Worm (Caenorhabditis elegans) whole organism, young adult: ENCODE data around the gene ppm-1.D.

Source experiments
- F52B5.7 ChIP-seq: sonication (generic microtip); optimal IDR thresholded peaks from 2 replicates; lab custom pipeline; 2016; ENCODE audit warnings: mild to moderate bottlenecking, missing genetic modification characterization, missing compliant biosample characterization
- T07F8.4 ChIP-seq: sonication (generic microtip); optimal IDR thresholded peaks from 2 replicates; lab custom pipeline; 2016; ENCODE audit warnings: mild to moderate bottlenecking, missing genetic modification characterization, moderate library complexity, missing compliant biosample characterization
- ceh-79 ChIP-seq: sonication (generic microtip); optimal IDR thresholded peaks from 2 replicates; lab custom pipeline; 2017; ENCODE audit warnings: mild to moderate bottlenecking, missing genetic modification characterization, missing compliant biosample characterization
- dpl-1 ChIP-seq: fragments of 150-350 bp; optimal IDR thresholded peaks from 2 replicates; lab custom pipeline; 2014; ENCODE audit warnings: missing biosample characterization, missing genetic modification reagents, missing genetic modification characterization
- egrh-3 ChIP-seq: fragments of 200-800 bp; sonication (Bioruptor generic); IDR thresholded peaks from 2 replicates; pipeline ENCODE4 v1.3.6; 2022; ENCODE audit warnings: missing genetic modification reagents, missing genetic modification characterization, missing compliant biosample characterization
- hlh-12 ChIP-seq: sonication (generic microtip); optimal IDR thresholded peaks from 2 replicates; lab custom pipeline; 2016; ENCODE audit warnings: missing genetic modification characterization, missing compliant biosample characterization
- mxl-1 ChIP-seq: sonication (generic microtip); optimal IDR thresholded peaks from 2 replicates; lab custom pipeline; 2016; ENCODE audit warnings: missing genetic modification characterization, missing compliant biosample characterization
- nfya-1 ChIP-seq: sonication (generic microtip); optimal IDR thresholded peaks from 2 replicates; lab custom pipeline; 2017; ENCODE audit warnings: antibody characterized with exemption, missing compliant biosample characterization, missing genetic modification characterization, borderline replicate concordance; ENCODE audit not compliant: insufficient read depth
- nhr-27 ChIP-seq: fragments of 200-800 bp; sonication (Bioruptor generic); optimal IDR thresholded peaks from 2 replicates; lab custom pipeline; 2018; ENCODE audit warnings: mild to moderate bottlenecking, missing genetic modification characterization, moderate library complexity, missing compliant biosample characterization
- unc-62 ChIP-seq: fragments of 150-350 bp; optimal IDR thresholded peaks from 2 replicates; lab custom pipeline; 2014; ENCODE audit warnings: missing biosample characterization, missing genetic modification reagents, missing genetic modification characterization

- TF ChIP-seq ceh-79 = no peak
- TF ChIP-seq dpl-1 (GFP tag; lab: Kevin White, UChicago) = no peak
- TF ChIP-seq T07F8.4 (tag; lab: Kevin White, UChicago) = no peak
- TF ChIP-seq hlh-12 = no peak
- TF ChIP-seq F52B5.7 (tag; lab: Kevin White, UChicago) = no peak
- no peak for TF ChIP-seq unc-62
- TF ChIP-seq mxl-1 = no peak
- no peak for TF ChIP-seq egrh-3 (GFP tag; lab: Robert Waterston, UW)
- no peak for TF ChIP-seq nfya-1 (tag; lab: Kevin White, UChicago)
- TF ChIP-seq nhr-27 (tag; lab: Kevin White, UChicago) = no peak
Observed at ce11 chrIII:2343273-2343672, 11.9 kb downstream of the ppm-1.D start, which contains the start of gene phf-5.
